Fruit fly (Drosophila melanogaster): ENCODE measurements around the gene Ggt-1.

Gene Ggt-1

DNA sequence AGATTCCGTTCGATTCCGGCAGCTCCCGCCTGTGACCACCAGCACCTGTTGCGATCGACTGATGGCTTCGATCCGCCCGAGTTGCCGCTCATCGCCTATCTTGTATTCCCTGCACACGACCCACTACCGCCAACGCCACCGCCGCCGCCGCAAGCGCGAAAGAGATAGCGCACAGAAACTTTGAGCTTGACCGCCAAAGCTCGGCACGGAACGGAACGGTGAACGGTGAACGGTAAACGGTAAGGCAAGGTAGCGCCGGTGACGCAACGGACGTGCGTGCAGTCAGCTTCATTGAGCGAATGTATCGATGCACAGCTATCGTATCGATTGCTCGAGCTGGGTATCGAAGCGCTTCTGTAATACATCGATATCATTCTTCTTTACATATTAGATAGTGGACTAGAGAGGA, at the start of gene Ggt-1:
Gene Ggt-1, minus strand, starts transcription at position 251 of the 409 bp plus-strand sequence.
- TF ChIP-seq CG13204 (GFP tag; optimal IDR thresholded peaks at IDR 0.05) (peak; percentile 82), CG4496 (GFP tag; IDR thresholded peaks at IDR 0.05) (peak; percentile 39; the same call in 1 of the 3 replicates), D1 (tag; optimal IDR thresholded peaks at IDR 0.05) (no peak)

DNA sequence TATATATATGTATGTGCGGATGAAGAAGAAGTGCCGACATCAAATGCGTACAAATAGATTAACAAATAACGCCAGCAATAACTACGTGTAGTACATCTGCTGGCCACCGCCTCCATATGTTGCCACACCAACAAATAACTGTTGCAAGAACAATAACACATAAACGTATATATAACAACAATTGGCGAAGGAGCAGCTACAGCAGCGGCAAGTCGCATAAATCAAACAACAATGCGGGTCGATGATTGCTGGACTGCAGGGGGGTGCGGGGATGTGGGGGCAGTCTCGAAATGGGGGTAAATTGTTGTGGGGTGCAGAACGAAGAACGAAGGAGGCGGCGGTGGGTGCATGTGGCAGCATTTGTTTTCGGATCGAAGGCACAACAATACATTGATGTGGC, 48.3 kb upstream of the Ggt-1 start:
- no peak for TF ChIP-seq CG15710 (tag; optimal IDR thresholded peaks at IDR 0.05)
- no peak for TF ChIP-seq EcR (GFP tag; optimal IDR thresholded peaks at IDR 0.05)
- TF ChIP-seq CG8301 (tag; optimal IDR thresholded peaks at IDR 0.05) = no peak
- no peak for TF ChIP-seq CG10348 (GFP tag; IDR thresholded peaks at IDR 0.05)
- no peak for TF ChIP-seq Pif1B (GFP tag; optimal IDR thresholded peaks at IDR 0.05)
- TF ChIP-seq rn (GFP tag; IDR thresholded peaks at IDR 0.05) = no peak
- no peak for TF ChIP-seq CG13204 (GFP tag; optimal IDR thresholded peaks at IDR 0.05)
- TF ChIP-seq CG17806 (tag; optimal IDR thresholded peaks at IDR 0.05) = no peak
- TF ChIP-seq CG4496 (GFP tag; IDR thresholded peaks at IDR 0.05) = no peak
- no peak for TF ChIP-seq CG32121 (GFP tag; IDR thresholded peaks at IDR 0.05)
- no peak for TF ChIP-seq D1 (tag; optimal IDR thresholded peaks at IDR 0.05)
- no peak for TF ChIP-seq CG9948 (tag; optimal IDR thresholded peaks at IDR 0.05)
- no peak for TF ChIP-seq Snoo (tag; optimal IDR thresholded peaks at IDR 0.05)
- no peak for TF ChIP-seq Pif1A (GFP tag; optimal IDR thresholded peaks at IDR 0.05)
- TF ChIP-seq Ets98B (GFP tag; IDR thresholded peaks at IDR 0.05) = no peak
- TF ChIP-seq CG34367 (tag; optimal IDR thresholded peaks at IDR 0.05) = no peak

- TF ChIP-seq rn (GFP tag; IDR thresholded peaks at IDR 0.05) (no peak), Ets98B (GFP tag; IDR thresholded peaks at IDR 0.05) (peak; percentile 46; the same call in 1 of the 2 replicates), CG8159 (tag; optimal IDR thresholded peaks at IDR 0.05) (peak; percentile 54), CG14655 (GFP tag; optimal IDR thresholded peaks at IDR 0.05) (peak; percentile 71), CG34367 (tag; optimal IDR thresholded peaks at IDR 0.05) (peak; percentile 31), CG9948 (tag; optimal IDR thresholded peaks at IDR 0.05) (peak; percentile 58), CG4496 (GFP tag; IDR thresholded peaks at IDR 0.05) (0 out of 3 replicates have a peak, but pooled peaks have one; percentile 34), Pif1A (GFP tag; optimal IDR thresholded peaks at IDR 0.05) (peak; percentile 26), CG12605 (GFP tag; IDR thresholded peaks at IDR 0.05) (no peak), CG17806 (tag; optimal IDR thresholded peaks at IDR 0.05) (peak; percentile 44), CG8301 (tag; optimal IDR thresholded peaks at IDR 0.05) (peak; percentile 65), fd96Ca (GFP tag; IDR thresholded peaks at IDR 0.05) (no peak; the same call in 2 of the 3 replicates), CG13204 (GFP tag; optimal IDR thresholded peaks at IDR 0.05) (no peak), CG32121 (GFP tag; IDR thresholded peaks at IDR 0.05) (peak; percentile 36; the same call in 1 of the 2 replicates), D1 (tag; optimal IDR thresholded peaks at IDR 0.05) (no peak), CG15710 (tag; optimal IDR thresholded peaks at IDR 0.05) (peak; percentile 42), CG10348 (GFP tag; IDR thresholded peaks at IDR 0.05) (no peak), EcR (GFP tag; optimal IDR thresholded peaks at IDR 0.05) (no peak), Snoo (tag; optimal IDR thresholded peaks at IDR 0.05) (no peak), Pif1B (GFP tag; optimal IDR thresholded peaks at IDR 0.05) (no peak)
These were observed 46.3 kb upstream of the Ggt-1 start for dm6 chrX:18558583-18558982.

DNA sequence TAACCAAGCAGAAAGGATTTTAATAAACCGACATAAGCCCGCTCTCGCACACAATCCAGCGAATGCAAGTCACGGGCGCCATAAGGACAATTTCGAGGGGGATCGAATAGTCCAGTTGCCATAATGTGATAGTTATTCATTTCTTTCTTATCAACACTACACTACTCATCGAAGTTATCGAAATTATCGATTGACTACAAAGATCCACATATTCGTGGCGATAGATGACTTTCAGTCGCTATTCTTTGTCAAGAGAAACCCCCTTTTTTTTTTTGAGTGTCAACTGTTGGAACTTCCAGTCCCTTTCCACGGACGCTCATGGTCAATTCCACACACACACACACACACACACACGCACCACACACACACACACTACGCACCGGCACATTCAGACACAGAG, 42.2 kb upstream of the Ggt-1 start:
- peak; percentile 62; the same call in 2 of the 3 replicates for TF ChIP-seq fd96Ca (GFP tag; IDR thresholded peaks at IDR 0.05)
- no peak for TF ChIP-seq CG12605 (GFP tag; IDR thresholded peaks at IDR 0.05)
- peak; percentile 75 for TF ChIP-seq D1 (tag; optimal IDR thresholded peaks at IDR 0.05)
- TF ChIP-seq CG14655 (GFP tag; optimal IDR thresholded peaks at IDR 0.05) = peak; percentile 76
- peak; percentile 91 for TF ChIP-seq CG8159 (tag; optimal IDR thresholded peaks at IDR 0.05)
- TF ChIP-seq CG8301 (tag; optimal IDR thresholded peaks at IDR 0.05) = peak; percentile 51
- 0 out of 2 replicates have a peak, but pooled peaks have one; percentile 11 for TF ChIP-seq Ets98B (GFP tag; IDR thresholded peaks at IDR 0.05)
- peak; percentile 87 for TF ChIP-seq CG17806 (tag; optimal IDR thresholded peaks at IDR 0.05)
- TF ChIP-seq Snoo (tag; optimal IDR thresholded peaks at IDR 0.05) = peak; percentile 66
- peak; percentile 47 for TF ChIP-seq CG13204 (GFP tag; optimal IDR thresholded peaks at IDR 0.05)
- no peak for TF ChIP-seq CG32121 (GFP tag; IDR thresholded peaks at IDR 0.05)
- TF ChIP-seq rn (GFP tag; IDR thresholded peaks at IDR 0.05) = peak; percentile 16; the same call in 1 of the 2 replicates
- TF ChIP-seq CG15710 (tag; optimal IDR thresholded peaks at IDR 0.05) = peak; percentile 91
- TF ChIP-seq CG9948 (tag; optimal IDR thresholded peaks at IDR 0.05) = peak; percentile 86
- 0 out of 3 replicates have a peak, but pooled peaks have one; percentile 51 for TF ChIP-seq CG4496 (GFP tag; IDR thresholded peaks at IDR 0.05)
- TF ChIP-seq CG10348 (GFP tag; IDR thresholded peaks at IDR 0.05) = peak; percentile 43; the same call in 1 of the 2 replicates
- TF ChIP-seq Pif1B (GFP tag; optimal IDR thresholded peaks at IDR 0.05) = peak; percentile 76
- no peak for TF ChIP-seq EcR (GFP tag; optimal IDR thresholded peaks at IDR 0.05)
- peak; percentile 83 for TF ChIP-seq Pif1A (GFP tag; optimal IDR thresholded peaks at IDR 0.05)
- TF ChIP-seq gl (tag; optimal IDR thresholded peaks at IDR 0.05) = peak; percentile 67
- TF ChIP-seq CG34367 (tag; optimal IDR thresholded peaks at IDR 0.05) = peak; percentile 86

- TF ChIP-seq CG4496 (GFP tag; IDR thresholded peaks at IDR 0.05) (peak; percentile 79), Pif1A (GFP tag; optimal IDR thresholded peaks at IDR 0.05) (peak; percentile 83), CG12605 (GFP tag; IDR thresholded peaks at IDR 0.05) (peak; percentile 60), CG10348 (GFP tag; IDR thresholded peaks at IDR 0.05) (peak; percentile 51; the same call in 1 of the 2 replicates), CG15710 (tag; optimal IDR thresholded peaks at IDR 0.05) (peak; percentile 77), Snoo (tag; optimal IDR thresholded peaks at IDR 0.05) (peak; percentile 49), CG8159 (tag; optimal IDR thresholded peaks at IDR 0.05) (peak; percentile 81), rn (GFP tag; IDR thresholded peaks at IDR 0.05) (0 out of 2 replicates have a peak, but pooled peaks have one; percentile 22), CG13204 (GFP tag; optimal IDR thresholded peaks at IDR 0.05) (no peak), fd96Ca (GFP tag; IDR thresholded peaks at IDR 0.05) (peak; percentile 82), CG8301 (tag; optimal IDR thresholded peaks at IDR 0.05) (peak; percentile 76), Ets98B (GFP tag; IDR thresholded peaks at IDR 0.05) (peak; percentile 64), CG9948 (tag; optimal IDR thresholded peaks at IDR 0.05) (peak; percentile 79), D1 (tag; optimal IDR thresholded peaks at IDR 0.05) (peak; percentile 66), CG32121 (GFP tag; IDR thresholded peaks at IDR 0.05) (peak; percentile 77), Pif1B (GFP tag; optimal IDR thresholded peaks at IDR 0.05) (peak; percentile 70), CG34367 (tag; optimal IDR thresholded peaks at IDR 0.05) (peak; percentile 52), gl (tag; optimal IDR thresholded peaks at IDR 0.05) (peak; percentile 36), CG14655 (GFP tag; optimal IDR thresholded peaks at IDR 0.05) (peak; percentile 88), CG17806 (tag; optimal IDR thresholded peaks at IDR 0.05) (peak; percentile 76), EcR (GFP tag; optimal IDR thresholded peaks at IDR 0.05) (no peak)
These were observed 40.1 kb upstream of the Ggt-1 start for dm6 chrX:18552451-18552850.

Data from whole organism, pupa.